Worm (Caenorhabditis elegans) whole organism, midembryonic: ENCODE measurements around the gene sdz-36.

Source experiments
- T22C8.4 ChIP-seq: fragments of 200-800 bp; sonication (Bioruptor generic); IDR thresholded peaks from 2 replicates; pipeline ENCODE4 v1.3.6; 2022; ENCODE audit warnings: missing genetic modification characterization, missing compliant biosample characterization
- cog-1 ChIP-seq: sonication (generic microtip); optimal IDR thresholded peaks from 2 replicates; lab custom pipeline; 2016; ENCODE audit warnings: missing genetic modification characterization, missing compliant biosample characterization
- flt-1 ChIP-seq: fragments of 200-800 bp; sonication (Bioruptor generic); IDR thresholded peaks from 2 replicates; pipeline ENCODE4 v1.3.6; 2022; ENCODE audit warnings: missing genetic modification characterization, missing compliant biosample characterization
- klf-2 ChIP-seq: fragments of 200-800 bp; sonication (Bioruptor generic); conservative IDR thresholded peaks from 2 replicates; pipeline ENCODE4 v1.3.6; 2022; ENCODE audit warnings: missing genetic modification reagents, missing genetic modification characterization, missing compliant biosample characterization
- ref-1 ChIP-seq: fragments of 200-800 bp; sonication (Bioruptor generic); conservative IDR thresholded peaks from 2 replicates; pipeline ENCODE4 v1.3.6; 2022; ENCODE audit warnings: missing genetic modification reagents, missing genetic modification characterization, missing compliant biosample characterization

ce11 chrIV:9654017-9654416 is 36.7 kb upstream of the sdz-36 start, which contains the start of gene F58G6.7:
- TF ChIP-seq flt-1 (GFP tag; lab: Robert Waterston, UW) (no peak), T22C8.4 (GFP tag; lab: Robert Waterston, UW) (no peak), cog-1 (tag; lab: Kevin White, UChicago) (no peak), ref-1 (GFP tag; lab: Robert Waterston, UW) (no peak), klf-2 (GFP tag; lab: Robert Waterston, UW) (no peak)
